Worm (Caenorhabditis elegans): ENCODE results near the gene snt-6.

DNA sequence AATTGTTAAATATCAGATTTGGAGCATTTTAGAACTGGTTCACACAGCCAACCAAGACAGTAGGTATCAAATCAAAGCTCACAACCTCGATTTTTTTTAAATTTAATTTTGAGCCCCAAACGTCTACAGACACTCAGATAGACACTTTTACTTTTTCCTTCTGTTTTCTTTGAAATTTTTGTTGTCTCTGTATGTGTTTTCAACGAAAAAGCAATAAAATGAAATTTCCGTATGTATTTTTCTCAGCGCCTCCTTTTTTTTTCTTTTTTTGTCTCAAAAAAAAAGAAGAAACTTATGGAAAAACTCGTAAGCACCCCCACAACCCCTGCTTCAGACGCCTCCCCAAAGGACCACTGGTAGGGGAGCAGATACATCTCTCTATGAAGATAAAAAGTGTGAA is 23.8 kb upstream of the snt-6 start:
- TF ChIP-seq ztf-4 (tag; optimal IDR thresholded peaks at IDR 0.05) (no peak), ztf-11 (tag; optimal IDR thresholded peaks at IDR 0.05) (no peak), nhr-23 (tag; optimal IDR thresholded peaks at IDR 0.05) (no peak)

Measured in whole organism, L3 larva.